Fruit fly (Drosophila melanogaster) whole organism, embryonic: ENCODE results near the gene spn-B.
A peak's percentile ranks its signal among the peaks of the same experiment; 100 is the strongest.

Experiments used
- BEAF-32 ChIP-seq: fragments of 200-800 bp; sonication (Bioruptor generic); optimal IDR thresholded peaks from 3 replicates; lab custom pipeline; 2017; ENCODE audit warnings: missing biosample characterization, missing genetic modification characterization, mild to moderate bottlenecking, moderate library complexity, missing genetic modification reagents
- Bteb2 ChIP-seq: fragments of 200-800 bp; sonication (Bioruptor generic); optimal IDR thresholded peaks from 2 replicates; lab custom pipeline; 2016; ENCODE audit warnings: missing biosample characterization, missing genetic modification characterization
- CG10431 ChIP-seq: fragments of 200-800 bp; sonication (Bioruptor generic); optimal IDR thresholded peaks from 3 replicates; lab custom pipeline; 2018; ENCODE audit warnings: missing biosample characterization, mild to moderate bottlenecking, missing genetic modification characterization
- CG11504 ChIP-seq: fragments of 200-800 bp; sonication (Bioruptor generic); optimal IDR thresholded peaks from 3 replicates; lab custom pipeline; 2019; ENCODE audit warnings: missing biosample characterization, mild to moderate bottlenecking, missing genetic modification characterization, moderate library complexity
- CG13624 ChIP-seq: fragments of 200-800 bp; sonication (Bioruptor generic); optimal IDR thresholded peaks from 2 replicates; lab custom pipeline; 2016; ENCODE audit warnings: missing biosample characterization, missing genetic modification characterization
- CG15479 ChIP-seq: fragments of 200-800 bp; sonication (Bioruptor generic); optimal IDR thresholded peaks from 3 replicates; lab custom pipeline; 2019; ENCODE audit warnings: missing biosample characterization, mild to moderate bottlenecking, missing genetic modification characterization, moderate library complexity
- CG1792 ChIP-seq: fragments of 200-800 bp; sonication (Bioruptor generic); optimal IDR thresholded peaks from 2 replicates; lab custom pipeline; 2016; ENCODE audit warnings: missing biosample characterization, missing genetic modification characterization
- CG30403 ChIP-seq: fragments of 200-800 bp; sonication (Bioruptor generic); optimal IDR thresholded peaks from 3 replicates; lab custom pipeline; 2016; ENCODE audit warnings: missing biosample characterization, missing genetic modification characterization
- CG3163 ChIP-seq: fragments of 200-800 bp; sonication (Bioruptor generic); optimal IDR thresholded peaks from 3 replicates; lab custom pipeline; 2016; ENCODE audit warnings: missing biosample characterization, missing genetic modification characterization
- CG33213 ChIP-seq: fragments of 200-800 bp; sonication (Bioruptor generic); optimal IDR thresholded peaks from 3 replicates; lab custom pipeline; 2016; ENCODE audit warnings: missing biosample characterization, missing genetic modification characterization
- CG42726 ChIP-seq: fragments of 200-800 bp; sonication (Bioruptor generic); IDR thresholded peaks from 2 replicates; pipeline ENCODE4 v1.3.6; 2022; ENCODE audit warnings: missing biosample characterization, missing genetic modification characterization; ENCODE audit not compliant: partially characterized antibody
- CG4328 ChIP-seq: fragments of 200-800 bp; sonication (Bioruptor generic); optimal IDR thresholded peaks from 3 replicates; lab custom pipeline; 2017; ENCODE audit warnings: missing biosample characterization, missing genetic modification reagents, missing genetic modification characterization
- CG5953 ChIP-seq: fragments of 200-800 bp; sonication (Bioruptor generic); IDR thresholded peaks from 2 replicates; pipeline ENCODE4 v1.3.6; 2022; ENCODE audit warnings: missing biosample characterization, missing genetic modification characterization
- CG6791 ChIP-seq: fragments of 200-800 bp; sonication (Bioruptor generic); IDR thresholded peaks from 3 replicates; pipeline ENCODE4 v1.3.6; 2022; ENCODE audit warnings: missing biosample characterization, missing genetic modification characterization; ENCODE audit not compliant: partially characterized antibody
- CG7357 ChIP-seq: fragments of 200-800 bp; sonication (Bioruptor generic); IDR thresholded peaks from 3 replicates; pipeline ENCODE4 v1.3.6; 2022; ENCODE audit warnings: missing biosample characterization, missing genetic modification characterization
- CG9437 ChIP-seq: fragments of 200-800 bp; sonication (Bioruptor generic); optimal IDR thresholded peaks from 2 replicates; lab custom pipeline; 2018; ENCODE audit warnings: missing biosample characterization, mild to moderate bottlenecking, missing genetic modification characterization
- Camta ChIP-seq: fragments of 200-800 bp; sonication (Bioruptor generic); optimal IDR thresholded peaks from 2 replicates; lab custom pipeline; 2016; ENCODE audit warnings: missing biosample characterization, missing genetic modification characterization
- Dll ChIP-seq: fragments of 200-800 bp; sonication (Bioruptor generic); IDR thresholded peaks from 4 replicates; pipeline ENCODE4 v1.3.6; 2022; ENCODE audit warnings: missing biosample characterization, missing genetic modification characterization; ENCODE audit not compliant: partially characterized antibody
- Dp ChIP-seq: fragments of 200-800 bp; sonication (Bioruptor generic); optimal IDR thresholded peaks from 2 replicates; lab custom pipeline; 2018; ENCODE audit warnings: missing biosample characterization, mild to moderate bottlenecking, missing genetic modification characterization, moderate library complexity
- Dref ChIP-seq: fragments of 200-800 bp; sonication (Bioruptor generic); IDR thresholded peaks from 2 replicates; pipeline ENCODE4 v1.3.6; 2022; ENCODE audit warnings: missing biosample characterization, missing genetic modification characterization
- Gug ChIP-seq: fragments of 200-800 bp; sonication (Bioruptor generic); IDR thresholded peaks from 4 replicates; pipeline ENCODE4 v1.3.6; 2022; ENCODE audit warnings: missing biosample characterization, missing genetic modification characterization
- HLH3B ChIP-seq: fragments of 200-800 bp; sonication (Bioruptor generic); IDR thresholded peaks from 2 replicates; pipeline ENCODE4 v1.3.6; 2022; ENCODE audit warnings: missing biosample characterization, missing genetic modification characterization
- HmgZ ChIP-seq: fragments of 200-800 bp; sonication (Bioruptor generic); optimal IDR thresholded peaks from 2 replicates; lab custom pipeline; 2018; ENCODE audit warnings: missing biosample characterization, mild to moderate bottlenecking, missing genetic modification characterization
- Hmr ChIP-seq: fragments of 200-800 bp; sonication (Bioruptor generic); optimal IDR thresholded peaks from 3 replicates; lab custom pipeline; 2017; ENCODE audit warnings: mild to moderate bottlenecking, missing biosample characterization, missing genetic modification reagents, missing genetic modification characterization
- Hr51 ChIP-seq, 2 experiments: fragments of 200-800 bp; sonication (Bioruptor generic); optimal IDR thresholded peaks; 2 replicates in 1 of 2; 3 replicates in 1 of 2; lab custom pipeline; 2016 to 2018; ENCODE audit warnings: missing biosample characterization in 2 of 2, missing genetic modification characterization in 2 of 2, mild to moderate bottlenecking in 1 of 2, moderate library complexity in 1 of 2
- Meics ChIP-seq: fragments of 200-800 bp; sonication (Bioruptor generic); optimal IDR thresholded peaks from 2 replicates; lab custom pipeline; 2017; ENCODE audit warnings: missing biosample characterization, mild to moderate bottlenecking, missing genetic modification characterization
- NC2α ChIP-seq: fragments of 200-800 bp; sonication (Bioruptor generic); optimal IDR thresholded peaks from 2 replicates; lab custom pipeline; 2016; ENCODE audit warnings: missing biosample characterization, missing genetic modification characterization
- PHDP ChIP-seq: fragments of 200-800 bp; sonication (Bioruptor generic); optimal IDR thresholded peaks from 3 replicates; lab custom pipeline; 2018; ENCODE audit warnings: missing biosample characterization, mild to moderate bottlenecking, missing genetic modification characterization, moderate library complexity
- Pdp1 ChIP-seq, 2 experiments: fragments of 200-800 bp; sonication (Bioruptor generic); optimal IDR thresholded peaks; 3 replicates each; lab custom pipeline; 2016; ENCODE audit warnings: missing biosample characterization in 2 of 2, missing genetic modification characterization in 2 of 2, mild to moderate bottlenecking in 1 of 2, moderate library complexity in 1 of 2
- Ravus ChIP-seq: fragments of 200-800 bp; sonication (Bioruptor generic); IDR thresholded peaks from 2 replicates; pipeline ENCODE4 v1.3.6; 2022; ENCODE audit warnings: missing biosample characterization, missing genetic modification characterization
- Rfx ChIP-seq: fragments of 200-800 bp; sonication (Bioruptor generic); IDR thresholded peaks from 2 replicates; pipeline ENCODE4 v1.3.6; 2022; ENCODE audit warnings: missing biosample characterization, missing genetic modification characterization
- Spps ChIP-seq: fragments of 200-800 bp; sonication (Bioruptor generic); optimal IDR thresholded peaks from 2 replicates; lab custom pipeline; 2018; ENCODE audit warnings: missing biosample characterization, mild to moderate bottlenecking, missing genetic modification characterization
- ab ChIP-seq: fragments of 200-800 bp; sonication (Bioruptor generic); optimal IDR thresholded peaks from 2 replicates; lab custom pipeline; 2016; ENCODE audit warnings: missing biosample characterization, missing genetic modification characterization
- ap ChIP-seq: fragments of 200-800 bp; sonication (Bioruptor generic); IDR thresholded peaks from 2 replicates; pipeline ENCODE4 v1.3.6; 2022; ENCODE audit warnings: missing biosample characterization, missing genetic modification characterization
- bab2 ChIP-seq: fragments of 200-800 bp; sonication (Bioruptor generic); optimal IDR thresholded peaks from 2 replicates; lab custom pipeline; 2016; ENCODE audit warnings: missing biosample characterization, missing genetic modification characterization
- croc ChIP-seq: fragments of 200-800 bp; sonication (Bioruptor generic); conservative IDR thresholded peaks from 3 replicates; pipeline ENCODE4 v1.3.6; 2022; ENCODE audit warnings: missing biosample characterization, missing genetic modification characterization
- dmrt99B ChIP-seq: fragments of 200-800 bp; sonication (Bioruptor generic); optimal IDR thresholded peaks from 2 replicates; lab custom pipeline; 2018; ENCODE audit warnings: missing biosample characterization, mild to moderate bottlenecking, missing genetic modification characterization, moderate library complexity
- fd96Cb ChIP-seq: fragments of 200-800 bp; sonication (Bioruptor generic); optimal IDR thresholded peaks from 2 replicates; lab custom pipeline; 2018; ENCODE audit warnings: missing biosample characterization, mild to moderate bottlenecking, missing genetic modification characterization, moderate library complexity
- gcm ChIP-seq: fragments of 200-800 bp; sonication (Bioruptor generic); optimal IDR thresholded peaks from 2 replicates; lab custom pipeline; 2019; ENCODE audit warnings: missing biosample characterization, mild to moderate bottlenecking, missing genetic modification characterization, moderate library complexity
- gfzf ChIP-seq: fragments of 200-800 bp; sonication (Bioruptor generic); optimal IDR thresholded peaks from 2 replicates; lab custom pipeline; 2016; ENCODE audit warnings: missing biosample characterization, mild to moderate bottlenecking, missing genetic modification characterization, moderate library complexity
- gsb-n ChIP-seq: fragments of 200-800 bp; sonication (Bioruptor generic); optimal IDR thresholded peaks from 3 replicates; lab custom pipeline; 2018; ENCODE audit warnings: missing biosample characterization, mild to moderate bottlenecking, missing genetic modification characterization
- nerfin-1 ChIP-seq: fragments of 200-800 bp; sonication (Bioruptor generic); optimal IDR thresholded peaks from 3 replicates; lab custom pipeline; 2019; ENCODE audit warnings: missing biosample characterization, mild to moderate bottlenecking, missing genetic modification characterization, moderate library complexity
- pita ChIP-seq: fragments of 200-800 bp; sonication (Bioruptor generic); optimal IDR thresholded peaks from 2 replicates; lab custom pipeline; 2017; ENCODE audit warnings: missing biosample characterization, mild to moderate bottlenecking, missing genetic modification characterization
- seq ChIP-seq: fragments of 200-800 bp; sonication (Bioruptor generic); IDR thresholded peaks from 2 replicates; pipeline ENCODE4 v1.3.6; 2022; ENCODE audit warnings: missing biosample characterization, missing genetic modification characterization
- shn ChIP-seq: fragments of 200-800 bp; sonication (Bioruptor generic); optimal IDR thresholded peaks from 3 replicates; lab custom pipeline; 2016; ENCODE audit warnings: missing biosample characterization, missing genetic modification characterization
- sqz ChIP-seq: fragments of 200-800 bp; sonication (Bioruptor generic); optimal IDR thresholded peaks from 3 replicates; lab custom pipeline; 2018; ENCODE audit warnings: missing biosample characterization, mild to moderate bottlenecking, missing genetic modification characterization
- tio ChIP-seq: fragments of 200-800 bp; sonication (Bioruptor generic); optimal IDR thresholded peaks from 2 replicates; lab custom pipeline; 2017; ENCODE audit warnings: missing biosample characterization, missing genetic modification characterization, inconsistent platforms
- trh ChIP-seq: fragments of 200-800 bp; sonication (Bioruptor generic); optimal IDR thresholded peaks from 2 replicates; lab custom pipeline; 2016; ENCODE audit warnings: missing biosample characterization, missing genetic modification characterization
- tup ChIP-seq: fragments of 200-800 bp; sonication (Bioruptor generic); optimal IDR thresholded peaks from 2 replicates; lab custom pipeline; 2016; ENCODE audit warnings: missing biosample characterization, mild to moderate bottlenecking, missing genetic modification characterization, moderate library complexity
- zfh1 ChIP-seq: fragments of 200-800 bp; sonication (Bioruptor generic); IDR thresholded peaks from 3 replicates; pipeline ENCODE4 v1.3.6; 2022; ENCODE audit warnings: missing biosample characterization, missing genetic modification characterization

Gene spn-B

DNA sequence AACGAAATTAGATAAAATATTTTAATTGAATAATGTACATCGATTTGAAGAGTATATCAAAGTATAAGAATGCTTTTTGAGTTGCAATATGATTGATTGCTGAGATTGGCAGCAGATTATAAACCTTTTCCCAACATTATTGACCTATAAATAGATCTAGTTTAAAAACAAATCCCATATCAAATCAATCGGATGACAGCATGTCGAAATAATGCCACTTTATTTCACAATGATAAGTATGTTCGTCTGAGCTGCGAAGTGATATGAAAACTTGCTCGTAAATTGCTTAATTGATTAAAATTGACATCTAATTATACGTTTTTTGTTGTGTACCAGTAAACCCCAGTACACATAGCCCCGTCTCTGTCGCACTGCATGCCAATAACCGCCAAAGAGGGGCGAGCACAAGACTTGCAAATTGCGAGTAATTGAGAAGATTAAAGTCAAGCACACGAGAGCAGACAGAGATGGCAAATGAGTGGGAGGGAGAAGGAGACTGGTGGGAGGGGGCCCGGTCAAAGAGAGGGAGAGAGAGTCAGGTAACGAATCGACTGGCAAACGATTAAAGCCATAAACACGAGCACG, 44.7 kb upstream of the spn-B start (continued):
- TF ChIP-seq Spps (tag; lab: Kevin White, UChicago) (no peak), Dref (GFP tag; lab: Robert Waterston, UW) (no peak), Hmr (GFP tag; lab: Kevin White, UChicago) (peak; percentile 61), Camta (peak; percentile 8), Meics (GFP tag; lab: Kevin White, UChicago) (peak; percentile 45), CG42726 (no peak), CG13624 (GFP tag; lab: Kevin White, UChicago) (peak; percentile 54), BEAF-32 (no peak), Bteb2 (no peak), CG4328 (GFP tag; lab: Kevin White, UChicago) (no peak), pita (GFP tag; lab: Kevin White, UChicago) (no peak), Dp (no peak), CG9437 (GFP tag; lab: Kevin White, UChicago) (no peak), seq (GFP tag; lab: Robert Waterston, UW) (no peak), CG6791 (GFP tag; lab: Robert Waterston, UW) (no peak), CG15479 (GFP tag; lab: Kevin White, UChicago) (peak; percentile 88), Hr51 (GFP tag; optimal IDR thresholded peaks at IDR 0.05; lab: Kevin White, UChicago) (peak; percentile 5 to 74), Dll (GFP tag; lab: Robert Waterston, UW) (no peak), dmrt99B (tag; lab: Kevin White, UChicago) (peak; percentile 40), tio (peak; percentile 67), CG30403 (GFP tag; lab: Kevin White, UChicago) (peak; percentile 50), gfzf (GFP tag; lab: Kevin White, UChicago) (no peak), zfh1 (GFP tag; lab: Robert Waterston, UW) (no peak), HmgZ (peak; percentile 4), NC2α (GFP tag; lab: Kevin White, UChicago) (no peak), CG7357 (GFP tag; lab: Robert Waterston, UW) (no peak), Pdp1 (GFP tag; optimal IDR thresholded peaks at IDR 0.05; lab: Kevin White, UChicago) (peak in 1 of 2 experiments; percentile 30), CG5953 (no peak), trh (GFP tag; lab: Kevin White, UChicago) (no peak), croc (no peak), bab2 (GFP tag; lab: Kevin White, UChicago) (no peak), CG3163 (GFP tag; lab: Kevin White, UChicago) (no peak), CG1792 (GFP tag; lab: Kevin White, UChicago) (no peak), shn (GFP tag; lab: Kevin White, UChicago) (peak; percentile 58), sqz (GFP tag; lab: Kevin White, UChicago) (no peak), Gug (GFP tag; lab: Robert Waterston, UW) (no peak; the same call in 2 of the 4 replicates), HLH3B (no peak), CG10431 (no peak), ap (GFP tag; lab: Robert Waterston, UW) (no peak), Rfx (GFP tag; lab: Robert Waterston, UW) (no peak), nerfin-1 (tag; lab: Kevin White, UChicago) (no peak), CG33213 (GFP tag; lab: Kevin White, UChicago) (no peak), tup (GFP tag; lab: Kevin White, UChicago) (no peak), gcm (no peak), PHDP (tag; lab: Kevin White, UChicago) (peak; percentile 46), gsb-n (tag; lab: Kevin White, UChicago) (no peak), Ravus (no peak), ab (GFP tag; lab: Kevin White, UChicago) (no peak), fd96Cb (no peak), CG11504 (tag; lab: Kevin White, UChicago) (peak; percentile 22)
